Worm (Caenorhabditis elegans): ENCODE measurements around the gene Y54G11A.7.

- TF ChIP-seq mml-1 (tag; optimal IDR thresholded peaks at IDR 0.05) (no peak), ztf-11 (tag; optimal IDR thresholded peaks at IDR 0.05) (no peak), snpc-4 (tag; optimal IDR thresholded peaks at IDR 0.05) (no peak), ceh-16 (tag; optimal IDR thresholded peaks at IDR 0.05) (no peak), fos-1 (tag; optimal IDR thresholded peaks at IDR 0.05) (no peak), pqm-1 (tag; optimal IDR thresholded peaks at IDR 0.05) (no peak)
These were observed 41.3 kb upstream of the Y54G11A.7 start for ce11 chrII:14255850-14256249.
